3 worm cellular contexts compared by ENCODE assay signal in genomic region chrX:3537335-3537734, ce11.
TF ChIP-seq lines count a peak whose summit lies in the region.

Gene gyg-1, plus strand, starts transcription at chrX:3537635.

TF ChIP-seq in whole organism, L2 larva, 48 proteins besides CTCF, POLR2A, EP300 and RAD21:
- TF ChIP-seq nhr-129 (tag; optimal IDR thresholded peaks at IDR 0.05; lab: Kevin White, UChicago) (peak; percentile 11), dmd-4 (tag; optimal IDR thresholded peaks at IDR 0.05; lab: Kevin White, UChicago) (no peak), lin-13 (GFP tag; optimal IDR thresholded peaks at IDR 0.05; lab: Kevin White, UChicago) (no peak)

TF ChIP-seq in whole organism, L3 larva, 47 proteins besides CTCF, POLR2A, EP300 and RAD21:
- no peak for TF ChIP-seq lsy-12 (tag; optimal IDR thresholded peaks at IDR 0.05; lab: Kevin White, UChicago)
- peak; percentile 12 for TF ChIP-seq pha-4 (tag; optimal IDR thresholded peaks at IDR 0.05; lab: Kevin White, UChicago)

TF ChIP-seq in whole organism, late embryonic, 69 proteins besides CTCF, POLR2A, EP300 and RAD21:
- TF ChIP-seq nhr-232 (tag; optimal IDR thresholded peaks at IDR 0.05; lab: Kevin White, UChicago): peak; percentile 9
- no peak for TF ChIP-seq ceh-31 (tag; optimal IDR thresholded peaks at IDR 0.05; lab: Kevin White, UChicago)
